Worm (Caenorhabditis elegans) whole organism, L4 larva: Measurements from ENCODE around the gene B0286.1.

ENCODE experiments used
- aha-1 ChIP-seq: fragments of 150-350 bp; peaks from one replicate; lab custom pipeline; 2014; ENCODE audit warnings: missing biosample characterization, missing genetic modification characterization
- ama-1 ChIP-seq: fragments of 150-350 bp; optimal IDR thresholded peaks from 2 replicates; lab custom pipeline; 2014; ENCODE audit warnings: inconsistent platforms, mixed read lengths
- jun-1 ChIP-seq: fragments of 150-350 bp; optimal IDR thresholded peaks from 2 replicates; lab custom pipeline; 2014; ENCODE audit warnings: missing biosample characterization, missing genetic modification reagents, missing genetic modification characterization
- lin-39 ChIP-seq: fragments of 150-350 bp; optimal IDR thresholded peaks from 2 replicates; lab custom pipeline; 2014; ENCODE audit warnings: missing biosample characterization, missing genetic modification reagents, missing genetic modification characterization
- nhr-25 ChIP-seq: sonication (generic microtip); optimal IDR thresholded peaks from 2 replicates; lab custom pipeline; 2017; ENCODE audit warnings: missing genetic modification characterization, mild to moderate bottlenecking, missing compliant biosample characterization, antibody characterized with exemption, moderate library complexity, borderline replicate concordance; ENCODE audit not compliant: insufficient read depth
- nhr-6 ChIP-seq: fragments of 150-350 bp; optimal IDR thresholded peaks from 2 replicates; lab custom pipeline; 2014; ENCODE audit warnings: missing biosample characterization, missing genetic modification characterization
- unc-130 ChIP-seq: sonication (generic microtip); optimal IDR thresholded peaks from 2 replicates; lab custom pipeline; 2016; ENCODE audit warnings: missing genetic modification reagents, missing genetic modification characterization, missing compliant biosample characterization
- unc-39 ChIP-seq: sonication (generic microtip); optimal IDR thresholded peaks from 2 replicates; lab custom pipeline; 2017; ENCODE audit warnings: missing biosample characterization, missing genetic modification characterization

- TF ChIP-seq unc-130 (GFP tag; lab: Kevin White, UChicago) (no peak), nhr-6 (no peak), aha-1 (tag; lab: Kevin White, UChicago) (no peak), jun-1 (tag; lab: Kevin White, UChicago) (no peak), lin-39 (no peak), unc-39 (no peak), ama-1 (lab: Kevin White, UChicago) (no peak), nhr-25 (tag; lab: Kevin White, UChicago) (no peak)
These were observed at the start of gene B0286.1 for ce11 chrII:4378195-4378594.
